Fruit fly (Drosophila melanogaster): ENCODE data around the gene CG34425.

DNA sequence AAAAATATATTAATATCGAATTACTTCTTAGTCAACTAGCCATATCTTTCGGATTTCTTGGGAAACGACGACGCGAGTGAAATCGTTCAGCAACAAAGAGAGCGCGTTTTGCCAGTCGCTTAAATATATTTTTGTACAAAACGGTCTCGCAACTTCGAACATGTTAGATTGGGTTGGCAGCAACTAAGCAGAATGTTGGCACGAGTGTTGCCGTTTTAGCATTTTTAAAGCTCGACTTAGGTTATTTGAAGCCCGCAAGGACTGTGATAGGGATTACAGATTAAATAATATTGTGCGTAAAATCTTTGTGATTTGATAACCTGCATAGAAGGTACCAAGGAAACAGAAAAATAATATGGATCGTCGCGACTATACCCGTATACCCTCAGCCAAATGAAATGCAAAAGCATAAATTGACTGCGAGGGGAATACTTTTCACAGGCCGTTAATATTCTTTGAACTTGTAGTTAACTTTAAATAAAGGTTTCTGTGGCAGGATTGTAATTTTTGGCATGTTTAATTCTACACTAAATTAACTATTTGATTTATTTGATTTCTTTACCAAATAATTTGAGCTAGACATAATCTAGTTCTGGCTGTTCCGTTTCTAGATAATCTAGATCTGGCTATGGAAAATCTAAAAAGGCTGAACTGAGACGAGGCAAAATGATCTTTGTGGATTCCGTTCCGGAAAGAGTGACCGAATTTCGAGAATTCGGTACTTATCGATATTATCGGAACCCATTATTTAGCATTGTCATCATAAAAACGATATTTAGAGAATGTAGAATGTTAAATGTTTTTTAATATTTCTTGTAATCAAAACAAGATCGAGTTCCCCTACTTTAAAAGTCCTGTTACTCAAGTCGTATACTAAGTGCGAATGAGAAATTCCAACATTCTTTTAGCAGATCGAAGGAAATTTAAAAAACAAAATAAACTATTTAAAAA lies 26.9 kb downstream of the CG34425 start, which contains the start of gene CG31523:
- TF ChIP-seq CTCF (optimal IDR thresholded peaks at IDR 0.05), result peak in 1 of 2 experiments; percentile 28
- TF ChIP-seq CG8478 (optimal IDR thresholded peaks at IDR 0.05), result no peak
